Worm (Caenorhabditis elegans) whole organism, late embryonic: ENCODE data around the gene tmem-131.

Experiments used
- C08G9.2 ChIP-seq: sonication (generic microtip); optimal IDR thresholded peaks from 2 replicates; lab custom pipeline; 2016; ENCODE audit warnings: mild to moderate bottlenecking, missing genetic modification characterization, moderate library complexity, missing compliant biosample characterization
- K02D7.2 ChIP-seq: sonication (generic microtip); optimal IDR thresholded peaks from 2 replicates; lab custom pipeline; 2017; ENCODE audit warnings: mild to moderate bottlenecking, missing genetic modification characterization, missing compliant biosample characterization
- K09A11.1 ChIP-seq: sonication (generic microtip); optimal IDR thresholded peaks from 2 replicates; lab custom pipeline; 2017; ENCODE audit warnings: antibody characterized with exemption, mild to moderate bottlenecking, missing genetic modification characterization, missing compliant biosample characterization; ENCODE audit not compliant: insufficient read depth
- T23F11.4 ChIP-seq: fragments of 200-800 bp; sonication (Bioruptor generic); optimal IDR thresholded peaks from 2 replicates; lab custom pipeline; 2018; ENCODE audit warnings: mild to moderate bottlenecking, missing genetic modification characterization, missing compliant biosample characterization
- Y22D7AL.16 ChIP-seq: sonication (generic microtip); optimal IDR thresholded peaks from 2 replicates; lab custom pipeline; 2016; ENCODE audit warnings: missing genetic modification characterization, missing compliant biosample characterization
- ahr-1 ChIP-seq: sonication (generic microtip); optimal IDR thresholded peaks from 2 replicates; lab custom pipeline; 2016; ENCODE audit warnings: missing genetic modification characterization, missing compliant biosample characterization
- ceh-18 ChIP-seq: sonication (generic microtip); optimal IDR thresholded peaks from 2 replicates; lab custom pipeline; 2016; ENCODE audit warnings: missing genetic modification characterization, missing compliant biosample characterization
- ceh-19 ChIP-seq: fragments of 200-800 bp; sonication (Bioruptor generic); optimal IDR thresholded peaks from 2 replicates; lab custom pipeline; 2018; ENCODE audit warnings: mild to moderate bottlenecking, missing genetic modification characterization, missing compliant biosample characterization
- ceh-2 ChIP-seq: sonication (generic microtip); optimal IDR thresholded peaks from 2 replicates; lab custom pipeline; 2016; ENCODE audit warnings: missing genotype, missing genetic modification characterization, missing compliant biosample characterization
- ceh-22 ChIP-seq: sonication (generic microtip); optimal IDR thresholded peaks from 2 replicates; lab custom pipeline; 2017; ENCODE audit warnings: missing biosample characterization, missing genetic modification characterization
- ceh-24 ChIP-seq: sonication (generic microtip); optimal IDR thresholded peaks from 2 replicates; lab custom pipeline; 2016; ENCODE audit warnings: mild to moderate bottlenecking, missing genetic modification characterization, missing compliant biosample characterization
- ceh-30 ChIP-seq: fragments of 150-350 bp; optimal IDR thresholded peaks from 2 replicates; lab custom pipeline; 2014; ENCODE audit warnings: missing biosample characterization, missing genetic modification characterization
- ceh-31 ChIP-seq: sonication (generic microtip); optimal IDR thresholded peaks from 2 replicates; lab custom pipeline; 2016; ENCODE audit warnings: missing genetic modification characterization, missing compliant biosample characterization
- ceh-45 ChIP-seq: fragments of 200-800 bp; sonication (Bioruptor generic); IDR thresholded peaks from 2 replicates; pipeline ENCODE4 v1.3.6; 2022; ENCODE audit warnings: missing genetic modification reagents, missing genetic modification characterization, missing compliant biosample characterization
- ceh-48 ChIP-seq: sonication (generic microtip); optimal IDR thresholded peaks from 2 replicates; lab custom pipeline; 2016; ENCODE audit warnings: missing genetic modification characterization, inconsistent platforms, missing compliant biosample characterization
- ceh-6 ChIP-seq: fragments of 200-800 bp; sonication (Bioruptor generic); optimal IDR thresholded peaks from 2 replicates; lab custom pipeline; 2018; ENCODE audit warnings: mild to moderate bottlenecking, missing genetic modification characterization, missing compliant biosample characterization
- ceh-9 ChIP-seq: sonication (generic microtip); optimal IDR thresholded peaks from 2 replicates; lab custom pipeline; 2016; ENCODE audit warnings: mild to moderate bottlenecking, missing genetic modification characterization, inconsistent platforms, missing compliant biosample characterization
- che-1 ChIP-seq: sonication (generic microtip); optimal IDR thresholded peaks from 2 replicates; lab custom pipeline; 2016; ENCODE audit warnings: mild to moderate bottlenecking, missing genetic modification characterization, missing compliant biosample characterization
- dmd-4 ChIP-seq: sonication (generic microtip); optimal IDR thresholded peaks from 2 replicates; lab custom pipeline; 2016; ENCODE audit warnings: borderline replicate concordance, missing genetic modification characterization, missing compliant biosample characterization
- elt-2 ChIP-seq: sonication (generic microtip); optimal IDR thresholded peaks from 2 replicates; lab custom pipeline; 2016; ENCODE audit warnings: missing genetic modification reagents, missing genetic modification characterization, missing compliant biosample characterization
- elt-4 ChIP-seq: sonication (generic microtip); optimal IDR thresholded peaks from 2 replicates; lab custom pipeline; 2016; ENCODE audit warnings: missing genetic modification characterization, missing compliant biosample characterization
- ets-4 ChIP-seq: sonication (generic microtip); optimal IDR thresholded peaks from 2 replicates; lab custom pipeline; 2016; ENCODE audit warnings: missing genetic modification characterization, missing compliant biosample characterization
- fax-1 ChIP-seq: sonication (generic microtip); optimal IDR thresholded peaks from 2 replicates; lab custom pipeline; 2016; ENCODE audit warnings: missing genotype, missing genetic modification characterization, missing compliant biosample characterization
- hlh-13 ChIP-seq: fragments of 200-800 bp; sonication (Bioruptor generic); optimal IDR thresholded peaks from 2 replicates; lab custom pipeline; 2018; ENCODE audit warnings: mild to moderate bottlenecking, missing genetic modification characterization, missing compliant biosample characterization
- hlh-15 ChIP-seq: sonication (generic microtip); optimal IDR thresholded peaks from 2 replicates; lab custom pipeline; 2016; ENCODE audit warnings: missing genetic modification characterization, missing compliant biosample characterization
- hlh-6 ChIP-seq: sonication (generic microtip); optimal IDR thresholded peaks from 2 replicates; lab custom pipeline; 2016; ENCODE audit warnings: missing genotype, missing genetic modification characterization, missing compliant biosample characterization
- hlh-8 ChIP-seq: sonication (generic microtip); optimal IDR thresholded peaks from 2 replicates; lab custom pipeline; 2016; ENCODE audit warnings: missing genotype, missing genetic modification characterization, missing compliant biosample characterization
- lim-6 ChIP-seq: sonication (generic microtip); optimal IDR thresholded peaks from 2 replicates; lab custom pipeline; 2016; ENCODE audit warnings: missing genetic modification characterization, missing compliant biosample characterization
- madf-2 ChIP-seq: sonication (generic microtip); optimal IDR thresholded peaks from 2 replicates; lab custom pipeline; 2017; ENCODE audit warnings: missing genetic modification characterization, missing compliant biosample characterization
- nfya-1 ChIP-seq: sonication (generic microtip); optimal IDR thresholded peaks from 2 replicates; lab custom pipeline; 2017; ENCODE audit warnings: missing genetic modification characterization, mild to moderate bottlenecking, missing compliant biosample characterization, antibody characterized with exemption, moderate library complexity
- nhr-232 ChIP-seq: sonication (generic microtip); optimal IDR thresholded peaks from 2 replicates; lab custom pipeline; 2016; ENCODE audit warnings: missing genetic modification characterization, missing compliant biosample characterization
- npax-4 ChIP-seq: sonication (generic microtip); optimal IDR thresholded peaks from 2 replicates; lab custom pipeline; 2016; ENCODE audit warnings: missing genetic modification characterization, missing compliant biosample characterization
- odd-2 ChIP-seq: sonication (generic microtip); optimal IDR thresholded peaks from 2 replicates; lab custom pipeline; 2017; ENCODE audit warnings: antibody characterized with exemption, mild to moderate bottlenecking, missing genetic modification characterization, missing compliant biosample characterization
- pag-3 ChIP-seq: sonication (generic microtip); optimal IDR thresholded peaks from 2 replicates; lab custom pipeline; 2016; ENCODE audit warnings: missing compliant biosample characterization, missing genetic modification characterization, borderline replicate concordance
- pat-9 ChIP-seq: fragments of 200-800 bp; sonication (Bioruptor generic); optimal IDR thresholded peaks from 2 replicates; lab custom pipeline; 2018; ENCODE audit warnings: mild to moderate bottlenecking, missing genetic modification characterization, moderate library complexity, missing compliant biosample characterization
- pha-2 ChIP-seq: sonication (generic microtip); optimal IDR thresholded peaks from 2 replicates; lab custom pipeline; 2017; ENCODE audit warnings: mild to moderate bottlenecking, missing genetic modification characterization, missing compliant biosample characterization
- pros-1 ChIP-seq: fragments of 150-350 bp; optimal IDR thresholded peaks from 2 replicates; lab custom pipeline; 2014; ENCODE audit warnings: missing biosample characterization, missing genetic modification reagents, missing genetic modification characterization
- sdc-2 ChIP-seq: sonication (generic microtip); optimal IDR thresholded peaks from 2 replicates; lab custom pipeline; 2016; ENCODE audit warnings: missing genotype, missing genetic modification characterization, missing compliant biosample characterization
- sox-2 ChIP-seq: fragments of 200-800 bp; sonication (Bioruptor generic); IDR thresholded peaks from 2 replicates; pipeline ENCODE4 v1.3.6; 2022; ENCODE audit warnings: missing genetic modification reagents, missing genetic modification characterization, missing compliant biosample characterization
- sox-4 ChIP-seq: sonication (generic microtip); optimal IDR thresholded peaks from 2 replicates; lab custom pipeline; 2017; ENCODE audit warnings: mild to moderate bottlenecking, missing genetic modification characterization, inconsistent platforms, missing compliant biosample characterization
- tbx-2 ChIP-seq: sonication (generic microtip); optimal IDR thresholded peaks from 2 replicates; lab custom pipeline; 2016; ENCODE audit warnings: missing genetic modification characterization, missing compliant biosample characterization
- tbx-7 ChIP-seq: sonication (generic microtip); optimal IDR thresholded peaks from 2 replicates; lab custom pipeline; 2016; ENCODE audit warnings: missing genotype, missing genetic modification characterization, missing compliant biosample characterization
- unc-42 ChIP-seq: sonication (generic microtip); optimal IDR thresholded peaks from 2 replicates; lab custom pipeline; 2016; ENCODE audit warnings: missing genotype, missing genetic modification characterization, missing compliant biosample characterization
- ztf-16 ChIP-seq: sonication (generic microtip); optimal IDR thresholded peaks from 2 replicates; lab custom pipeline; 2017; ENCODE audit warnings: missing genetic modification characterization, missing compliant biosample characterization

tmem-131 gene

DNA sequence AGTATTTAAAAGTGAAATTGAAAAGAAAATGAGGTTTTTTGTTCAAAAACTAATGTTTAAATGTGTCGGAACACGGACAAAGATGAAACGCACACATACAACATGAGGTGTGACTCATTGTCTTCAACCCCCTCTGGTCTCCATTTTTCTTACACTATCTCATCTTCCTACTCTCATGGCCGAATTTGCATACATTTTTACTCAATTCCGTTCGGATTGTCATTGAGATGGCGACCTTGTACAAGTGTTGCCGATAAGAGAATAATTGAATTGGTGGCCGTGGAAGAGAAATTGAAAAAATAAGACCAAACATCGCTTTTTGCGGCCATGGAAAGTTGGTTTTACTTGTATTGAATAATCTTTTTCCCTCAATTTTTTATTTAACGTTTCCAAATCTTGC lies 49.2 kb upstream of the tmem-131 start, which contains the start of gene txbp-3 (continued):
- no peak for TF ChIP-seq sox-4 (tag; lab: Kevin White, UChicago)
- TF ChIP-seq npax-4 (tag; lab: Kevin White, UChicago): no peak
- TF ChIP-seq ceh-18 (tag; lab: Kevin White, UChicago): no peak
- no peak for TF ChIP-seq ceh-6 (GFP tag; lab: Kevin White, UChicago)
- TF ChIP-seq ceh-22 (tag; lab: Kevin White, UChicago): no peak
- no peak for TF ChIP-seq pag-3 (tag; lab: Kevin White, UChicago)
- TF ChIP-seq hlh-8 (tag; lab: Kevin White, UChicago): no peak
- no peak for TF ChIP-seq odd-2 (tag; lab: Kevin White, UChicago)

DNA sequence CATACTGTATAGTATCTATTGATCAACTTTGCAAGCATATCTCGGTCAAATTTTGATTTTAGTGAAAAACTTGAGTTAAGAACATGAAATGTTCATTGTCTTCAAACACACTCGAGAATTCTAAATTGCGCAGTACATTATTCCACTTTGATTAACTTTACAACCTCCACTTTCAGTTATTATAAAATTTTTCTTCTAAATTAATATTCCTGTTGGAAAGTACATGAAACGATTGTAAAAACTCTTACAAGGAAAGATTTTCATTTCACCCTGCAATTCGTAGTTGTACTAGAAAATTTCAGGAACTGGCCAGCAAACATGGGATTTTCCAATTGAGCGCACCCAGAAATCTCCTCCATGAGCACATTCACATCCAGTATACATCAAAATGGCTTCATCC lies 46.7 kb upstream of the tmem-131 start, which contains the start of gene C45G9.14:
Gene C45G9.14 (plus strand): TSS at position 301 of the 400 bp plus-strand sequence.
- TF ChIP-seq nhr-232: no peak
- TF ChIP-seq ceh-24: no peak
- TF ChIP-seq pat-9 (tag; lab: Kevin White, UChicago): no peak
- no peak for TF ChIP-seq T23F11.4 (GFP tag; lab: Kevin White, UChicago)

ce11 chrIII:5042112-5042511 lies 44.2 kb upstream of the tmem-131 start, which contains the start of gene nlp-43:
nlp-43 (plus strand) TSS chrIII:5042412.
- TF ChIP-seq K09A11.1: no peak
- TF ChIP-seq elt-2: no peak
- no peak for TF ChIP-seq sdc-2 (tag; lab: Kevin White, UChicago)
- no peak for TF ChIP-seq pat-9 (tag; lab: Kevin White, UChicago)
- TF ChIP-seq dmd-4 (tag; lab: Kevin White, UChicago): no peak
- TF ChIP-seq hlh-13: no peak
- TF ChIP-seq ceh-31 (tag; lab: Kevin White, UChicago): no peak
- TF ChIP-seq elt-4 (tag; lab: Kevin White, UChicago): no peak
- no peak for TF ChIP-seq tbx-7
- TF ChIP-seq che-1 (tag; lab: Kevin White, UChicago): no peak
- no peak for TF ChIP-seq lim-6
- no peak for TF ChIP-seq ceh-48 (tag; lab: Kevin White, UChicago)
- no peak for TF ChIP-seq ceh-18 (tag; lab: Kevin White, UChicago)
- no peak for TF ChIP-seq ceh-19
- TF ChIP-seq ceh-30 (tag; lab: Kevin White, UChicago): no peak
- no peak for TF ChIP-seq sox-2

ce11 chrIII:5036158-5036557 lies 38.2 kb upstream of the tmem-131 start, which contains the start of gene C45G9.6:
C45G9.6 (plus strand) TSS chrIII:5036458.
- TF ChIP-seq ceh-2 (tag; lab: Kevin White, UChicago): no peak
- TF ChIP-seq pros-1: no peak
- no peak for TF ChIP-seq ets-4 (tag; lab: Kevin White, UChicago)
- TF ChIP-seq C08G9.2 (tag; lab: Kevin White, UChicago): no peak
- TF ChIP-seq unc-42 (tag; lab: Kevin White, UChicago): no peak
- no peak for TF ChIP-seq ceh-31 (tag; lab: Kevin White, UChicago)
- TF ChIP-seq nhr-232: no peak
- no peak for TF ChIP-seq npax-4 (tag; lab: Kevin White, UChicago)
- no peak for TF ChIP-seq pag-3 (tag; lab: Kevin White, UChicago)
- no peak for TF ChIP-seq hlh-6 (tag; lab: Kevin White, UChicago)

DNA sequence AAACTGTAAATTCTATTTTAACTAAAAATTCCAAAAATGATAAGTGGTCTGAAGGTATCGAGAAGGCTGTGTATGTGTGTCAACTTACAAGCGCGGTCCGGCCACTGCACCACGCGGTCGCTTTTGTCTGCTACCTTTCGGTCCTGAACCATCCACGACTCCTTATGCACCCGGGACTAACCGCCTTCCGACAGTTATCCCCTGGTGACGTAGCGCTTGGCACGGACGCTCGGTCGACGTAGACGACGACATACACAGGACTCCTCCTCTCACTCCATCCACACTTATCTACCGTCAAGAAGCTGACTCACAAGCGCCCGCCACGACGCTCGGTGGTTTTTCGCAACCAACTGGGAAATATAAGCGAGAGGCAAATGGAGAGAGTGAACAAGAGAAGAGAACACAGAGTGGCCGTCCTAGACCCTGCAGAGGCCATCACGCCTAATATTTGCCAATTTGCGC lies 33.4 kb upstream of the tmem-131 start:
- peak; percentile 39 for TF ChIP-seq ceh-9 (tag; lab: Kevin White, UChicago)
- peak; percentile 97 for TF ChIP-seq ets-4 (tag; lab: Kevin White, UChicago)
- TF ChIP-seq pat-9 (tag; lab: Kevin White, UChicago): peak; percentile 81
- TF ChIP-seq elt-4 (tag; lab: Kevin White, UChicago): peak; percentile 76
- TF ChIP-seq ceh-2 (tag; lab: Kevin White, UChicago): peak; percentile 72
- peak; percentile 86 for TF ChIP-seq pha-2 (tag; lab: Kevin White, UChicago)
- peak; percentile 11 for TF ChIP-seq ahr-1 (tag; lab: Kevin White, UChicago)
- TF ChIP-seq madf-2: peak; percentile 50
- TF ChIP-seq ceh-48 (tag; lab: Kevin White, UChicago): peak; percentile 67
- TF ChIP-seq T23F11.4 (GFP tag; lab: Kevin White, UChicago): peak; percentile 93
- TF ChIP-seq ceh-31 (tag; lab: Kevin White, UChicago): peak; percentile 81
- peak; percentile 81 for TF ChIP-seq fax-1 (tag; lab: Kevin White, UChicago)
- TF ChIP-seq ztf-16 (tag; lab: Kevin White, UChicago): peak; percentile 86
- TF ChIP-seq hlh-15: peak; percentile 54
- TF ChIP-seq nfya-1 (tag; lab: Kevin White, UChicago): peak; percentile 72
- TF ChIP-seq C08G9.2 (tag; lab: Kevin White, UChicago): peak; percentile 86
- peak; percentile 86 for TF ChIP-seq K02D7.2 (tag; lab: Kevin White, UChicago)
- peak; percentile 78 for TF ChIP-seq hlh-13
- TF ChIP-seq tbx-2: peak; percentile 91
- TF ChIP-seq ceh-45 (GFP tag; lab: Robert Waterston, UW): peak; percentile 87
- TF ChIP-seq Y22D7AL.16: peak; percentile 38
